Worm (Caenorhabditis elegans) whole organism, young adult: ENCODE measurements around the gene mdt-10.
A peak's percentile ranks its signal among the peaks of the same experiment; 100 is the strongest.

Experiments
- B0336.3 ChIP-seq: fragments of 200-800 bp; sonication (Bioruptor generic); IDR thresholded peaks from 2 replicates; pipeline ENCODE4 v1.3.6; 2022; ENCODE audit warnings: missing genetic modification characterization, missing compliant biosample characterization
- C06A6.2 ChIP-seq: fragments of 200-800 bp; sonication (Bioruptor generic); conservative IDR thresholded peaks from 2 replicates; pipeline ENCODE4 v1.3.6; 2022; ENCODE audit warnings: missing genetic modification characterization, missing compliant biosample characterization
- D2030.7 ChIP-seq: fragments of 200-800 bp; sonication (Bioruptor generic); IDR thresholded peaks from 2 replicates; pipeline ENCODE4 v1.3.6; 2022; ENCODE audit warnings: missing genetic modification reagents, missing genetic modification characterization, missing compliant biosample characterization
- F10E7.11 ChIP-seq: sonication (generic microtip); optimal IDR thresholded peaks from 2 replicates; lab custom pipeline; 2017; ENCODE audit warnings: mild to moderate bottlenecking, missing genetic modification characterization, moderate library complexity, missing compliant biosample characterization
- F22D6.2 ChIP-seq: sonication (generic microtip); optimal IDR thresholded peaks from 2 replicates; lab custom pipeline; 2016; ENCODE audit warnings: mild to moderate bottlenecking, missing genetic modification characterization, missing compliant biosample characterization
- F33H1.4 ChIP-seq: fragments of 200-800 bp; sonication (Bioruptor generic); IDR thresholded peaks from 2 replicates; pipeline ENCODE4 v1.3.6; 2022; ENCODE audit warnings: missing genetic modification reagents, missing genetic modification characterization, missing compliant biosample characterization
- F49E8.2 ChIP-seq: sonication (generic microtip); optimal IDR thresholded peaks from 3 replicates; lab custom pipeline; 2017; ENCODE audit warnings: missing genetic modification characterization, mild to moderate bottlenecking, missing compliant biosample characterization, antibody characterized with exemption, moderate library complexity; ENCODE audit not compliant: insufficient read depth
- F52B5.7 ChIP-seq: sonication (generic microtip); optimal IDR thresholded peaks from 2 replicates; lab custom pipeline; 2016; ENCODE audit warnings: mild to moderate bottlenecking, missing genetic modification characterization, missing compliant biosample characterization
- K11D2.4 ChIP-seq: fragments of 200-800 bp; sonication (Bioruptor generic); IDR thresholded peaks from 2 replicates; pipeline ENCODE4 v1.3.6; 2022; ENCODE audit warnings: missing genetic modification reagents, missing genetic modification characterization, missing compliant biosample characterization
- T07F8.4 ChIP-seq: sonication (generic microtip); optimal IDR thresholded peaks from 2 replicates; lab custom pipeline; 2016; ENCODE audit warnings: mild to moderate bottlenecking, missing genetic modification characterization, moderate library complexity, missing compliant biosample characterization
- Y67H2A.10 ChIP-seq: fragments of 200-800 bp; sonication (Bioruptor generic); conservative IDR thresholded peaks from 2 replicates; pipeline ENCODE4 v1.3.6; 2022; ENCODE audit warnings: missing genetic modification reagents, missing genetic modification characterization, missing compliant biosample characterization
- ZK185.1 ChIP-seq: sonication (generic microtip); optimal IDR thresholded peaks from 2 replicates; lab custom pipeline; 2016; ENCODE audit warnings: mild to moderate bottlenecking, missing genetic modification characterization, missing compliant biosample characterization; ENCODE audit not compliant: poor library complexity, severe bottlenecking
- aptf-2 ChIP-seq: fragments of 200-800 bp; sonication (Bioruptor generic); conservative IDR thresholded peaks from 2 replicates; pipeline ENCODE4 v1.3.6; 2022; ENCODE audit warnings: missing genetic modification reagents, missing genetic modification characterization, missing compliant biosample characterization
- athp-1 ChIP-seq: sonication (generic microtip); optimal IDR thresholded peaks from 2 replicates; lab custom pipeline; 2017; ENCODE audit warnings: mild to moderate bottlenecking, missing genetic modification characterization, missing compliant biosample characterization
- attf-3 ChIP-seq: fragments of 200-800 bp; sonication (Bioruptor generic); conservative IDR thresholded peaks from 2 replicates; pipeline ENCODE4 v1.3.6; 2022; ENCODE audit warnings: missing genetic modification reagents, missing genetic modification characterization, missing compliant biosample characterization
- attf-5 ChIP-seq: fragments of 200-800 bp; sonication (Bioruptor generic); optimal IDR thresholded peaks from 2 replicates; lab custom pipeline; 2018; ENCODE audit warnings: mild to moderate bottlenecking, missing genetic modification characterization, missing compliant biosample characterization
- attf-6 ChIP-seq: fragments of 200-800 bp; sonication (Bioruptor generic); IDR thresholded peaks from 2 replicates; pipeline ENCODE4 v1.3.6; 2022; ENCODE audit warnings: missing genetic modification reagents, missing genetic modification characterization, missing compliant biosample characterization
- bed-1 ChIP-seq: fragments of 200-800 bp; sonication (Bioruptor generic); IDR thresholded peaks from 2 replicates; pipeline ENCODE4 v1.3.6; 2022; ENCODE audit warnings: missing genetic modification reagents, missing genetic modification characterization, missing compliant biosample characterization
- ceh-27 ChIP-seq: fragments of 200-800 bp; sonication (Bioruptor generic); optimal IDR thresholded peaks from 2 replicates; lab custom pipeline; 2018; ENCODE audit warnings: mild to moderate bottlenecking, missing genetic modification characterization, moderate library complexity, missing compliant biosample characterization
- ceh-58 ChIP-seq: fragments of 200-800 bp; sonication (Bioruptor generic); IDR thresholded peaks from 2 replicates; pipeline ENCODE4 v1.3.6; 2022; ENCODE audit warnings: missing genetic modification characterization, missing compliant biosample characterization
- dox-1 ChIP-seq: fragments of 200-800 bp; sonication (Bioruptor generic); IDR thresholded peaks from 2 replicates; pipeline ENCODE4 v1.3.6; 2022; ENCODE audit warnings: missing genetic modification reagents, missing genetic modification characterization, missing compliant biosample characterization
- efl-1 ChIP-seq: fragments of 150-350 bp; optimal IDR thresholded peaks from 2 replicates; lab custom pipeline; 2014; ENCODE audit warnings: missing biosample characterization, missing genetic modification reagents, missing genetic modification characterization
- egl-44 ChIP-seq: fragments of 200-800 bp; sonication (Bioruptor generic); IDR thresholded peaks from 2 replicates; pipeline ENCODE4 v1.3.6; 2022; ENCODE audit warnings: missing genetic modification reagents, missing genetic modification characterization, missing compliant biosample characterization
- ets-4 ChIP-seq: fragments of 200-800 bp; sonication (Bioruptor generic); optimal IDR thresholded peaks from 2 replicates; lab custom pipeline; 2018; ENCODE audit warnings: mild to moderate bottlenecking, missing genetic modification characterization, missing compliant biosample characterization
- him-1 ChIP-seq: sonication (generic microtip); optimal IDR thresholded peaks from 2 replicates; lab custom pipeline; 2016; ENCODE audit warnings: missing genotype, missing genetic modification reagents, missing genetic modification characterization, missing compliant biosample characterization
- hlh-12 ChIP-seq: sonication (generic microtip); optimal IDR thresholded peaks from 2 replicates; lab custom pipeline; 2016; ENCODE audit warnings: missing genetic modification characterization, missing compliant biosample characterization
- hlh-26 ChIP-seq: fragments of 200-800 bp; sonication (Bioruptor generic); conservative IDR thresholded peaks from 2 replicates; pipeline ENCODE4 v1.3.6; 2022; ENCODE audit warnings: missing genetic modification reagents, missing genetic modification characterization, missing compliant biosample characterization
- hmg-1.2 ChIP-seq: fragments of 200-800 bp; sonication (Bioruptor generic); IDR thresholded peaks from 2 replicates; pipeline ENCODE4 v1.3.6; 2022; ENCODE audit warnings: missing genetic modification reagents, missing genetic modification characterization, missing compliant biosample characterization
- hrde-1 ChIP-seq: sonication (generic microtip); optimal IDR thresholded peaks from 2 replicates; lab custom pipeline; 2016; ENCODE audit warnings: missing genetic modification characterization, mild to moderate bottlenecking, missing compliant biosample characterization, moderate library complexity, missing genotype, missing genetic modification reagents, borderline replicate concordance
- let-607 ChIP-seq, 2 experiments: fragments of 200-800 bp in 1 of 2; sonication (Bioruptor generic) in 1 of 2; sonication (generic microtip) in 1 of 2; optimal IDR thresholded peaks; 2 replicates each; lab custom pipeline; 2016 to 2018; ENCODE audit warnings: mild to moderate bottlenecking in 2 of 2, missing compliant biosample characterization in 2 of 2, missing genetic modification characterization in 2 of 2, moderate library complexity in 2 of 2, missing genotype in 1 of 2
- lsy-27 ChIP-seq: sonication (generic microtip); optimal IDR thresholded peaks from 2 replicates; lab custom pipeline; 2017; ENCODE audit warnings: missing genetic modification characterization, mild to moderate bottlenecking, missing compliant biosample characterization, antibody characterized with exemption, missing genotype, borderline replicate concordance; ENCODE audit not compliant: insufficient read depth
- mxl-1 ChIP-seq: sonication (generic microtip); optimal IDR thresholded peaks from 2 replicates; lab custom pipeline; 2016; ENCODE audit warnings: missing genetic modification characterization, missing compliant biosample characterization
- nfyb-1 ChIP-seq: fragments of 200-800 bp; sonication (Bioruptor generic); IDR thresholded peaks from 2 replicates; pipeline ENCODE4 v1.3.6; 2022; ENCODE audit warnings: missing genetic modification reagents, missing genetic modification characterization, missing compliant biosample characterization
- nhr-80 ChIP-seq: sonication (generic microtip); optimal IDR thresholded peaks from 2 replicates; lab custom pipeline; 2016; ENCODE audit warnings: missing genetic modification characterization, missing compliant biosample characterization
- rpc-1 ChIP-seq, 2 experiments: fragments of 150-350 bp in 1 of 2; sonication (generic microtip) in 1 of 2; optimal IDR thresholded peaks; 2 replicates each; lab custom pipeline; 2014 to 2018; ENCODE audit warnings: missing biosample characterization in 1 of 2, missing genetic modification characterization in 1 of 2, missing genetic modification reagents in 1 of 2, missing genotype in 1 of 2
- tbp1 ChIP-seq: fragments of 200-800 bp; sonication (Bioruptor generic); optimal IDR thresholded peaks from 2 replicates; lab custom pipeline; 2018; ENCODE audit warnings: mild to moderate bottlenecking, missing genetic modification characterization, missing compliant biosample characterization
- zim-3 ChIP-seq: sonication (generic microtip); optimal IDR thresholded peaks from 2 replicates; lab custom pipeline; 2017; ENCODE audit warnings: mild to moderate bottlenecking, missing genetic modification characterization, moderate library complexity, missing compliant biosample characterization
- ztf-18 ChIP-seq: sonication (generic microtip); optimal IDR thresholded peaks from 2 replicates; lab custom pipeline; 2016; ENCODE audit warnings: missing genotype, mild to moderate bottlenecking, missing genetic modification characterization, missing compliant biosample characterization
- ztf-22 ChIP-seq: fragments of 200-800 bp; sonication (Bioruptor generic); optimal IDR thresholded peaks from 2 replicates; lab custom pipeline; 2018; ENCODE audit warnings: mild to moderate bottlenecking, missing genetic modification characterization, moderate library complexity, missing compliant biosample characterization
- ztf-6 ChIP-seq: fragments of 200-800 bp; sonication (Bioruptor generic); IDR thresholded peaks from 2 replicates; pipeline ENCODE4 v1.3.6; 2022; ENCODE audit warnings: missing genetic modification reagents, missing genetic modification characterization, missing compliant biosample characterization

The mdt-10 gene

ce11 chrII:7808950-7809349 lies 45.9 kb downstream of the mdt-10 start (continued):
- TF ChIP-seq F33H1.4 (GFP tag; lab: Robert Waterston, UW) (no peak), efl-1 (GFP tag; lab: Kevin White, UChicago) (no peak), nhr-80 (tag; lab: Kevin White, UChicago) (peak; percentile 99), rpc-1 (optimal IDR thresholded peaks at IDR 0.05; lab: Kevin White, UChicago) (no peak), rpc-1 (tag; optimal IDR thresholded peaks at IDR 0.05; lab: Kevin White, UChicago) (no peak), ztf-22 (GFP tag; lab: Kevin White, UChicago) (peak; percentile 41), tbp1 (peak; percentile 5), F52B5.7 (no peak), bed-1 (GFP tag; lab: Robert Waterston, UW) (no peak), ets-4 (GFP tag; lab: Kevin White, UChicago) (peak; percentile 69), nfyb-1 (GFP tag; lab: Robert Waterston, UW) (no peak), F49E8.2 (tag; lab: Kevin White, UChicago) (no peak), dox-1 (no peak; the same call in 1 of the 2 replicates), attf-5 (GFP tag; lab: Kevin White, UChicago) (peak; percentile 1), athp-1 (tag; lab: Kevin White, UChicago) (no peak), lsy-27 (tag; lab: Kevin White, UChicago) (no peak), zim-3 (no peak), F10E7.11 (tag; lab: Kevin White, UChicago) (no peak), ceh-27 (GFP tag; lab: Kevin White, UChicago) (no peak), ztf-18 (no peak), him-1 (no peak), let-607 (tag; optimal IDR thresholded peaks at IDR 0.05; lab: Kevin White, UChicago) (peak; percentile 59 to 61), D2030.7 (GFP tag; lab: Robert Waterston, UW) (no peak), mxl-1 (tag; lab: Kevin White, UChicago) (no peak), ceh-58 (GFP tag; lab: Robert Waterston, UW) (no peak), ZK185.1 (tag; lab: Kevin White, UChicago) (no peak), hmg-1.2 (GFP tag; lab: Robert Waterston, UW) (peak; percentile 87), T07F8.4 (no peak), K11D2.4 (GFP tag; lab: Robert Waterston, UW) (no peak), C06A6.2 (GFP tag; lab: Robert Waterston, UW) (no peak), ztf-6 (GFP tag; lab: Robert Waterston, UW) (no peak), attf-3 (no peak), aptf-2 (GFP tag; lab: Robert Waterston, UW) (no peak), hlh-26 (GFP tag; lab: Robert Waterston, UW) (no peak), egl-44 (GFP tag; lab: Robert Waterston, UW) (no peak), hlh-12 (no peak), attf-6 (GFP tag; lab: Robert Waterston, UW) (no peak), B0336.3 (GFP tag; lab: Robert Waterston, UW) (peak; percentile 59; the same call in 1 of the 2 replicates), Y67H2A.10 (GFP tag; lab: Robert Waterston, UW) (no peak), hrde-1 (tag; lab: Kevin White, UChicago) (no peak), F22D6.2 (no peak)
